Worm (Caenorhabditis elegans) whole organism, L4 larva: ENCODE measurements around the gene hbl-1.

Experiments
- D1046.2 ChIP-seq: fragments of 200-800 bp; sonication (Bioruptor generic); IDR thresholded peaks from 2 replicates; pipeline ENCODE4 v1.3.6; 2022; ENCODE audit warnings: missing genetic modification characterization, missing compliant biosample characterization
- F49E8.2 ChIP-seq: sonication (generic microtip); optimal IDR thresholded peaks from 2 replicates; lab custom pipeline; 2016; ENCODE audit warnings: missing compliant biosample characterization, mild to moderate bottlenecking, missing genetic modification characterization, borderline replicate concordance
- R02D3.7 ChIP-seq: fragments of 150-350 bp; sonication (generic microtip); optimal IDR thresholded peaks from 3 replicates; lab custom pipeline; 2014; ENCODE audit warnings: missing biosample characterization, missing genetic modification characterization
- Y105C5A.15 ChIP-seq: fragments of 200-800 bp; sonication (Bioruptor generic); IDR thresholded peaks from 2 replicates; pipeline ENCODE4 v1.3.6; 2022; ENCODE audit warnings: missing genetic modification characterization, missing compliant biosample characterization
- Y5F2A.4 ChIP-seq: fragments of 200-800 bp; sonication (Bioruptor generic); optimal IDR thresholded peaks from 2 replicates; lab custom pipeline; 2018; ENCODE audit warnings: mild to moderate bottlenecking, missing genetic modification characterization, missing compliant biosample characterization
- Y75B8A.6 ChIP-seq: fragments of 200-800 bp; sonication (Bioruptor generic); IDR thresholded peaks from 2 replicates; pipeline ENCODE4 v1.3.6; 2022; ENCODE audit warnings: missing genetic modification reagents, missing genetic modification characterization, missing compliant biosample characterization
- attf-4 ChIP-seq: sonication (generic microtip); optimal IDR thresholded peaks from 3 replicates; lab custom pipeline; 2017; ENCODE audit warnings: missing biosample characterization, missing genetic modification characterization
- ceh-32 ChIP-seq: sonication (generic microtip); optimal IDR thresholded peaks from 2 replicates; lab custom pipeline; 2016; ENCODE audit warnings: mild to moderate bottlenecking, missing genetic modification characterization, missing compliant biosample characterization; ENCODE audit not compliant: poor library complexity
- ceh-44 ChIP-seq: fragments of 200-800 bp; sonication (Bioruptor generic); IDR thresholded peaks from 2 replicates; pipeline ENCODE4 v1.3.6; 2022; ENCODE audit warnings: missing genetic modification reagents, missing genetic modification characterization, missing compliant biosample characterization
- ces-1 ChIP-seq: fragments of 150-350 bp; sonication (generic microtip); optimal IDR thresholded peaks from 4 replicates; lab custom pipeline; 2014; ENCODE audit warnings: missing biosample characterization, missing genetic modification reagents, missing genetic modification characterization
- cey-2 ChIP-seq: sonication (generic microtip); optimal IDR thresholded peaks from 3 replicates; lab custom pipeline; 2017; ENCODE audit warnings: missing genetic modification characterization, mild to moderate bottlenecking, missing compliant biosample characterization, antibody characterized with exemption, borderline replicate concordance; ENCODE audit not compliant: insufficient read depth
- ctbp-1 ChIP-seq: fragments of 200-800 bp; sonication (Bioruptor generic); IDR thresholded peaks from 2 replicates; pipeline ENCODE4 v1.3.6; 2022; ENCODE audit warnings: missing genetic modification reagents, missing genetic modification characterization, missing compliant biosample characterization
- daf-16 ChIP-seq, 3 experiments: sonication (generic microtip); optimal IDR thresholded peaks; 2 replicates each; lab custom pipeline; 2016 to 2017; ENCODE audit warnings: missing genetic modification characterization in 3 of 3, missing genetic modification reagents in 3 of 3, mild to moderate bottlenecking in 2 of 3, missing compliant biosample characterization in 2 of 3, missing biosample characterization in 1 of 3, moderate library complexity in 1 of 3
- dmd-6 ChIP-seq: fragments of 200-800 bp; sonication (Bioruptor generic); IDR thresholded peaks from 2 replicates; pipeline ENCODE4 v1.3.6; 2022; ENCODE audit warnings: missing genetic modification reagents, missing genetic modification characterization, missing compliant biosample characterization
- dmd-8 ChIP-seq: fragments of 200-800 bp; sonication (Bioruptor generic); IDR thresholded peaks from 2 replicates; pipeline ENCODE4 v1.3.6; 2022; ENCODE audit warnings: missing genetic modification characterization, missing compliant biosample characterization
- dmd-9 ChIP-seq: fragments of 200-800 bp; sonication (Bioruptor generic); IDR thresholded peaks from 2 replicates; pipeline ENCODE4 v1.3.6; 2022; ENCODE audit warnings: missing genetic modification reagents, missing genetic modification characterization, missing compliant biosample characterization
- dve-1 ChIP-seq: sonication (generic microtip); optimal IDR thresholded peaks from 2 replicates; lab custom pipeline; 2017; ENCODE audit warnings: antibody characterized with exemption, mild to moderate bottlenecking, missing genetic modification characterization, missing compliant biosample characterization; ENCODE audit not compliant: insufficient read depth
- egl-27 ChIP-seq: sonication (generic microtip); optimal IDR thresholded peaks from 3 replicates; lab custom pipeline; 2017; ENCODE audit warnings: missing biosample characterization, missing genetic modification reagents, missing genetic modification characterization
- fkh-10 ChIP-seq: fragments of 150-350 bp; optimal IDR thresholded peaks from 2 replicates; lab custom pipeline; 2014; ENCODE audit warnings: missing biosample characterization, missing genetic modification reagents, missing genetic modification characterization
- hlh-11 ChIP-seq: fragments of 200-800 bp; sonication (Bioruptor generic); optimal IDR thresholded peaks from 2 replicates; lab custom pipeline; 2018; ENCODE audit warnings: mild to moderate bottlenecking, missing genetic modification characterization, missing compliant biosample characterization
- jun-1 ChIP-seq: fragments of 150-350 bp; optimal IDR thresholded peaks from 2 replicates; lab custom pipeline; 2014; ENCODE audit warnings: missing biosample characterization, missing genetic modification reagents, missing genetic modification characterization
- lin-29 ChIP-seq: fragments of 200-800 bp; sonication (Bioruptor generic); IDR thresholded peaks from 2 replicates; pipeline ENCODE4 v1.3.6; 2022; ENCODE audit warnings: missing genetic modification reagents, missing genetic modification characterization, missing compliant biosample characterization
- lin-38 ChIP-seq: fragments of 200-800 bp; sonication (Bioruptor generic); IDR thresholded peaks from 2 replicates; pipeline ENCODE4 v1.3.6; 2022; ENCODE audit warnings: missing genetic modification reagents, missing genetic modification characterization, missing compliant biosample characterization
- lin-39 ChIP-seq: fragments of 150-350 bp; optimal IDR thresholded peaks from 2 replicates; lab custom pipeline; 2014; ENCODE audit warnings: missing biosample characterization, missing genetic modification reagents, missing genetic modification characterization
- mep-1 ChIP-seq: fragments of 150-350 bp; sonication (generic microtip); optimal IDR thresholded peaks from 3 replicates; lab custom pipeline; 2014; ENCODE audit warnings: missing biosample characterization, missing genetic modification characterization
- mes-2 ChIP-seq: sonication (generic microtip); optimal IDR thresholded peaks from 2 replicates; lab custom pipeline; 2016; ENCODE audit warnings: missing genotype, mild to moderate bottlenecking, missing genetic modification characterization, missing compliant biosample characterization; ENCODE audit not compliant: poor library complexity, severe bottlenecking
- mxl-3 ChIP-seq: fragments of 200-800 bp; sonication (Bioruptor generic); optimal IDR thresholded peaks from 2 replicates; lab custom pipeline; 2018; ENCODE audit warnings: mild to moderate bottlenecking, missing genetic modification characterization, missing compliant biosample characterization
- nhr-10 ChIP-seq: fragments of 150-350 bp; optimal IDR thresholded peaks from 2 replicates; lab custom pipeline; 2014; ENCODE audit warnings: missing biosample characterization, missing genetic modification characterization
- nhr-102 ChIP-seq: sonication (generic microtip); optimal IDR thresholded peaks from 2 replicates; lab custom pipeline; 2016; ENCODE audit warnings: mild to moderate bottlenecking, missing genetic modification characterization, moderate library complexity, missing compliant biosample characterization
- nhr-237 ChIP-seq: sonication (generic microtip); optimal IDR thresholded peaks from 2 replicates; lab custom pipeline; 2017; ENCODE audit warnings: missing biosample characterization, missing genetic modification characterization
- nhr-25 ChIP-seq: sonication (generic microtip); optimal IDR thresholded peaks from 2 replicates; lab custom pipeline; 2017; ENCODE audit warnings: missing genetic modification characterization, mild to moderate bottlenecking, missing compliant biosample characterization, antibody characterized with exemption, moderate library complexity, borderline replicate concordance; ENCODE audit not compliant: insufficient read depth
- nhr-28 ChIP-seq: fragments of 150-350 bp; optimal IDR thresholded peaks from 2 replicates; lab custom pipeline; 2014; ENCODE audit warnings: missing biosample characterization, missing genetic modification characterization
- nhr-42 ChIP-seq: fragments of 200-800 bp; sonication (Bioruptor generic); IDR thresholded peaks from 2 replicates; pipeline ENCODE4 v1.3.6; 2022; ENCODE audit warnings: missing genetic modification characterization, missing compliant biosample characterization
- nhr-48 ChIP-seq: sonication (generic microtip); optimal IDR thresholded peaks from 2 replicates; lab custom pipeline; 2016; ENCODE audit warnings: mild to moderate bottlenecking, missing genetic modification characterization, missing compliant biosample characterization
- nhr-6 ChIP-seq: fragments of 150-350 bp; optimal IDR thresholded peaks from 2 replicates; lab custom pipeline; 2014; ENCODE audit warnings: missing biosample characterization, missing genetic modification characterization
- nhr-76 ChIP-seq: fragments of 150-350 bp; optimal IDR thresholded peaks from 2 replicates; lab custom pipeline; 2014; ENCODE audit warnings: missing biosample characterization, missing genetic modification characterization
- nhr-77 ChIP-seq: fragments of 150-350 bp; optimal IDR thresholded peaks from 2 replicates; lab custom pipeline; 2014; ENCODE audit warnings: missing biosample characterization, missing genetic modification characterization
- pqm-1 ChIP-seq: sonication (generic microtip); optimal IDR thresholded peaks from 2 replicates; lab custom pipeline; 2017; ENCODE audit warnings: missing biosample characterization, missing genetic modification characterization
- set-16 ChIP-seq: fragments of 200-800 bp; sonication (Bioruptor generic); IDR thresholded peaks from 2 replicates; pipeline ENCODE4 v1.3.6; 2022; ENCODE audit warnings: missing genetic modification reagents, missing genetic modification characterization, missing compliant biosample characterization
- skn-1 ChIP-seq: fragments of 150-350 bp; optimal IDR thresholded peaks from 2 replicates; lab custom pipeline; 2014; ENCODE audit warnings: missing biosample characterization, missing genetic modification characterization
- snpc-4 ChIP-seq: fragments of 150-350 bp; optimal IDR thresholded peaks from 2 replicates; lab custom pipeline; 2014; ENCODE audit warnings: missing biosample characterization, missing genetic modification characterization
- spr-1 ChIP-seq: sonication (generic microtip); optimal IDR thresholded peaks from 2 replicates; lab custom pipeline; 2016; ENCODE audit warnings: mild to moderate bottlenecking, missing genetic modification characterization, missing compliant biosample characterization
- unc-130 ChIP-seq: sonication (generic microtip); optimal IDR thresholded peaks from 2 replicates; lab custom pipeline; 2016; ENCODE audit warnings: missing genetic modification reagents, missing genetic modification characterization, missing compliant biosample characterization
- zfp-2 ChIP-seq: sonication (generic microtip); optimal IDR thresholded peaks from 2 replicates; lab custom pipeline; 2016; ENCODE audit warnings: mild to moderate bottlenecking, missing genetic modification characterization, missing compliant biosample characterization
- zfp-3 ChIP-seq: fragments of 200-800 bp; sonication (Bioruptor generic); conservative IDR thresholded peaks from 2 replicates; pipeline ENCODE4 v1.3.6; 2022; ENCODE audit warnings: missing genetic modification reagents, missing genetic modification characterization, missing compliant biosample characterization
- zip-2 ChIP-seq: fragments of 150-350 bp; optimal IDR thresholded peaks from 2 replicates; lab custom pipeline; 2014; ENCODE audit warnings: missing biosample characterization, missing genetic modification characterization

Gene hbl-1

DNA sequence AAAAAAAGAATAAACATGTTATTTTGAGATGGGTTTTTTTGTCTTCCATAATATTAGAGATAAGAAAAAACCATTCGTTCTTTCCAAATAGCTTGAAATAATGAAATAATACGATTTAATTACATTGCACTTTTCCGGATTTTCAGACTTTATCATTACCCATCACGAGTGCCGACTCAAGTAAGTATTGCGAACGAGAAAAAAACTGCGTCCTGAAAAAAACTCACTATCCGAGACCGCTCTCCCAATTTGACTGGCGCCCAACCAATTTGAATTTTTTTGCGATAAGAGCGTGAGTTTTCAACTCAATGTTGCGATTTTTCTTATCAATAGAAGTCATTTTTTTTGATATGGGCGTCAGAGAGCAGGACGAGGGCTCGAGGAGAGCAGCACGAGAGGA, 8.9 kb upstream of the hbl-1 start (continued):
- TF ChIP-seq dmd-6 (peak; percentile 84), D1046.2 (no peak), nhr-28 (peak; percentile 61), nhr-6 (tag; lab: Kevin White, UChicago) (peak; percentile 16), mep-1 (peak; percentile 23), nhr-48 (tag; lab: Kevin White, UChicago) (peak; percentile 38), egl-27 (tag; lab: Kevin White, UChicago) (no peak)
- TF ChIP-seq, all 104 proteins: peak for 16

DNA sequence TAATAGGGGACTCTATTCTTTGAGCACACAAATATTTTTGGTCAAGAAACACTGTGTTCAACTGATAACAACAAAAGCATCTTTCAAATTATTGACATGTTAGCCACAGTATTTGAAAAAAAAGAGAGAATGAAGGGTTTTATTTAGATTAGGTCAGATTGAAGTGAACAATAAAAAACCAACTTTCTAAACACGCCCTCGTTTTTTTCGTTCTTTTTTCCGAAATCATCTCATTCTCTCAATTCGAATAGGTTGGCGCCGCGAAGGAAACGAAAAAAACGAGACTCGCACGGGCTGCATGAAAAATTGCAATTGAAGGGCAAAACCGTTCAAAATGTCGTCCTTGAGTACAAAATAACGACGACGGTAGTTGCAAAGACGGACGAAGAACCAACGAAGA, 7.6 kb upstream of the hbl-1 start:
- no peak for TF ChIP-seq nhr-76
- no peak for TF ChIP-seq R02D3.7 (tag; lab: Kevin White, UChicago)
- TF ChIP-seq nhr-102 (tag; lab: Kevin White, UChicago) = no peak
- TF ChIP-seq mep-1 = no peak
- no peak for TF ChIP-seq skn-1
- no peak for TF ChIP-seq spr-1 (tag; lab: Kevin White, UChicago)
- no peak for TF ChIP-seq dmd-8
- TF ChIP-seq unc-130 (GFP tag; lab: Kevin White, UChicago) = no peak
- TF ChIP-seq daf-16 (GFP tag; optimal IDR thresholded peaks at IDR 0.05; lab: Kevin White, UChicago) = no peak
- TF ChIP-seq daf-16 (tag; optimal IDR thresholded peaks at IDR 0.05; lab: Kevin White, UChicago) = peak; percentile 63
- TF ChIP-seq D1046.2 = no peak
- TF ChIP-seq dve-1 = peak; percentile 20
- TF ChIP-seq lin-29 (GFP tag; lab: Robert Waterston, UW) = no peak
- TF ChIP-seq ctbp-1 = no peak
- no peak for TF ChIP-seq cey-2 (tag; lab: Kevin White, UChicago)
- TF ChIP-seq zip-2 (tag; lab: Kevin White, UChicago) = no peak
- TF ChIP-seq jun-1 (tag; lab: Kevin White, UChicago) = no peak
- TF ChIP-seq dmd-6 = peak; percentile 67
- TF ChIP-seq mes-2 (tag; lab: Kevin White, UChicago) = no peak
- TF ChIP-seq snpc-4 (tag; lab: Kevin White, UChicago) = no peak
- TF ChIP-seq pqm-1 (tag; lab: Kevin White, UChicago) = no peak
- TF ChIP-seq hlh-11 (tag; lab: Kevin White, UChicago) = peak; percentile 22
- no peak for TF ChIP-seq lin-38 (GFP tag; lab: Robert Waterston, UW)
- TF ChIP-seq lin-39 (tag; lab: Kevin White, UChicago) = no peak
- no peak for TF ChIP-seq nhr-10 (tag; lab: Kevin White, UChicago)
- no peak for TF ChIP-seq attf-4 (tag; lab: Kevin White, UChicago)
- TF ChIP-seq fkh-10 (GFP tag; lab: Kevin White, UChicago) = no peak
- TF ChIP-seq set-16 (GFP tag; lab: Robert Waterston, UW) = no peak
- TF ChIP-seq egl-27 (tag; lab: Kevin White, UChicago) = no peak
- TF ChIP-seq Y105C5A.15 (GFP tag; lab: Robert Waterston, UW) = no peak
- peak; percentile 8 for TF ChIP-seq nhr-25 (tag; lab: Kevin White, UChicago)
- TF ChIP-seq nhr-28 = peak; percentile 39
- no peak for TF ChIP-seq zfp-3 (GFP tag; lab: Robert Waterston, UW)
- TF ChIP-seq dmd-9 (GFP tag; lab: Robert Waterston, UW) = no peak
- TF ChIP-seq nhr-237 (tag; lab: Kevin White, UChicago) = no peak
- no peak for TF ChIP-seq mxl-3 (GFP tag; lab: Kevin White, UChicago)
- TF ChIP-seq Y5F2A.4 (GFP tag; lab: Kevin White, UChicago) = no peak
- no peak for TF ChIP-seq ces-1
- no peak for TF ChIP-seq F49E8.2
- TF ChIP-seq nhr-42 (GFP tag; lab: Robert Waterston, UW) = no peak
- TF ChIP-seq ceh-44 = no peak
- TF ChIP-seq Y75B8A.6 (GFP tag; lab: Robert Waterston, UW) = no peak
- TF ChIP-seq nhr-48 (tag; lab: Kevin White, UChicago) = no peak
- no peak for TF ChIP-seq zfp-2 (tag; lab: Kevin White, UChicago)
- no peak for TF ChIP-seq nhr-77 (tag; lab: Kevin White, UChicago)
- no peak for TF ChIP-seq ceh-32 (tag; lab: Kevin White, UChicago)
